Fruit fly (Drosophila melanogaster): ENCODE measurements around the gene Srp54.

Srp54 gene

DNA sequence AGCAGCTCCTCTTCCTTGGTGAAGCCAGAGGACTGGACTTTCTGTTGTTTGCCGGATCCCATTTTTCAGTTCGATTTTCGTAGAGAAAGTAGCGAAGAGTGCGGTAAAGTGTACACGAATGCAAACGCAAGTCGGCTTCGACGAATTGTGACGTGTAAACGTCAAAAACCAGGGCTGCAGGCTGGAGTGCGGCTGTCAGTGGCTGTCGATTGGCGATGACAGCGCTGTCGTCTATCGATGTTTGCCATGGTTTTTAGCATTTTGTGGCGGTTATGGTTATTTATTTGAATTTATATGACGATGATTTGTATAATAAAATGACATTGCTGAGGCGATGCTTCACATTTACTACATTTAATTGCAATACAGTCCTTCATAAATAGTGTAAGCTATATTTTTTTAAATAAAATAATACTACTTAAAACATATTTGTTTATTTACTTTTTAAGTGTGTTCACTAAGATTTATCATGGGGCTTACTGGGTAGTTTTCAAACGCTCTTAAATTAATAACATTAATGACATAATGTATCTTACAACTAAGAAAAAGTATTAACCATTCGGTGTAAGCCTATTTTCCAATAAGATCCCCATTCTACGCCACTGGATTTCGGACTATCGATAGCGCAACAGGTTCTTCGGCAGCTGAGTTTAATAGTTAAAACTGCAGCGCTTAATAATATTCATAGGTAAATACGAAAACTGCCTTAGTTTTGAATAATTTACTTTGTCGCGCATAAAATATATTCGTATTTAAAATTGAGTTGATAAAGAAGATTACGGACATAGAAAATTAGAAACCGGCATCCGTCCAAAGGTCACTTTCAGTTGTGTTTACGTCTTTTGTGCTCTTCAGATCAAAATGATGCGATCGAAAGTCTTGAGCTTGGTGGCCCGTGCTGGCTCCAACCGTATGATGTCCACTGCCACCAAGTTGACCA, 5.6 kb downstream of the Srp54 start, which contains the start of the genes CG5885 and CG4598 (continued):
- TF ChIP-seq knrl (GFP tag; IDR thresholded peaks at IDR 0.05; ENCODE audit: partially characterized antibody), result peak; percentile 82
- no peak for TF ChIP-seq yki (optimal IDR thresholded peaks at IDR 0.05)
- TF ChIP-seq Poxn (GFP tag; IDR thresholded peaks at IDR 0.05), result no peak
- peak; percentile 82 for TF ChIP-seq HLH4C (GFP tag; IDR thresholded peaks at IDR 0.05; ENCODE audit: partially characterized antibody)
- TF ChIP-seq trh (GFP tag; optimal IDR thresholded peaks at IDR 0.05), result peak; percentile 61
- TF ChIP-seq fd102C (GFP tag; optimal IDR thresholded peaks at IDR 0.05), result no peak
- TF ChIP-seq ci (GFP tag; IDR thresholded peaks at IDR 0.05), result peak; percentile 85
- TF ChIP-seq CG12769 (tag; optimal IDR thresholded peaks at IDR 0.05), result peak; percentile 20
- TF ChIP-seq peb (GFP tag; IDR thresholded peaks at IDR 0.05), result no peak
- TF ChIP-seq Hr51 (GFP tag; optimal IDR thresholded peaks at IDR 0.05), result peak; percentile 11 to 81
- TF ChIP-seq bowl (GFP tag; IDR thresholded peaks at IDR 0.05), result no peak
- no peak; the same call in 1 of the 2 replicates for TF ChIP-seq CG11247 (GFP tag; IDR thresholded peaks at IDR 0.05)
- TF ChIP-seq Asciz (GFP tag; optimal IDR thresholded peaks at IDR 0.05), result peak; percentile 31
- no peak for TF ChIP-seq CG15073 (GFP tag; optimal IDR thresholded peaks at IDR 0.05)
- TF ChIP-seq pan (optimal IDR thresholded peaks at IDR 0.05), result no peak
- peak in 1 of 2 experiments; percentile 64 for TF ChIP-seq pan (GFP tag; optimal IDR thresholded peaks at IDR 0.05 in 1 of 2, IDR thresholded peaks at IDR 0.05 in 1 of 2)
- TF ChIP-seq CG14710 (tag; optimal IDR thresholded peaks at IDR 0.05), result peak; percentile 64
- peak; percentile 54 for TF ChIP-seq chn (GFP tag; optimal IDR thresholded peaks at IDR 0.05)
- TF ChIP-seq CG17359 (tag; optimal IDR thresholded peaks at IDR 0.05), result peak; percentile 49
- TF ChIP-seq CG18599 (GFP tag; optimal IDR thresholded peaks at IDR 0.05), result peak; percentile 70
- peak; percentile 55 for TF ChIP-seq pnt (GFP tag; optimal IDR thresholded peaks at IDR 0.05)
- TF ChIP-seq CG2712 (tag; optimal IDR thresholded peaks at IDR 0.05), result peak; percentile 61
- TF ChIP-seq Meics (GFP tag; optimal IDR thresholded peaks at IDR 0.05), result peak; percentile 56
- peak; percentile 27; the same call in 1 of the 2 replicates for TF ChIP-seq CG14667 (GFP tag; IDR thresholded peaks at IDR 0.05)
- TF ChIP-seq so (GFP tag; IDR thresholded peaks at IDR 0.05), result peak; percentile 44; the same call in 1 of the 3 replicates
- peak; percentile 70 for TF ChIP-seq sug (tag; optimal IDR thresholded peaks at IDR 0.05)
- peak; percentile 38 to 74 for TF ChIP-seq dpn (GFP tag; optimal IDR thresholded peaks at IDR 0.05)
- no peak for TF ChIP-seq aop (GFP tag; IDR thresholded peaks at IDR 0.05)
- TF ChIP-seq sens-2 (GFP tag; IDR thresholded peaks at IDR 0.05), result peak; percentile 72; the same call in 1 of the 2 replicates
- TF ChIP-seq zfh1 (GFP tag; IDR thresholded peaks at IDR 0.05), result peak; percentile 69
- TF ChIP-seq nerfin-2 (GFP tag; IDR thresholded peaks at IDR 0.05; ENCODE audit: partially characterized antibody), result peak; percentile 69; the same call in 1 of the 2 replicates
- peak; percentile 43; the same call in 2 of the 3 replicates for TF ChIP-seq Aef1 (GFP tag; IDR thresholded peaks at IDR 0.05)
- TF ChIP-seq usp (GFP tag; optimal IDR thresholded peaks at IDR 0.05), result no peak
- TF ChIP-seq esg (GFP tag; conservative IDR thresholded peaks at IDR 0.05), result peak; percentile 37; the same call in 1 of the 2 replicates
- peak; percentile 45 for TF ChIP-seq tap (tag; optimal IDR thresholded peaks at IDR 0.05)
- no peak for TF ChIP-seq prd (optimal IDR thresholded peaks at IDR 0.05)
- peak; percentile 54; the same call in 2 of the 3 replicates for TF ChIP-seq prd (GFP tag; IDR thresholded peaks at IDR 0.05)
- peak; percentile 65 for TF ChIP-seq Sox100B (GFP tag; optimal IDR thresholded peaks at IDR 0.05)
- TF ChIP-seq D19A (tag; optimal IDR thresholded peaks at IDR 0.05), result peak; percentile 99
- TF ChIP-seq CG18764 (GFP tag; optimal IDR thresholded peaks at IDR 0.05), result peak; percentile 71
- TF ChIP-seq sqz (GFP tag; optimal IDR thresholded peaks at IDR 0.05), result no peak
- TF ChIP-seq Fer3 (tag; optimal IDR thresholded peaks at IDR 0.05), result peak; percentile 59
- TF ChIP-seq CG33557 (GFP tag; optimal IDR thresholded peaks at IDR 0.05), result peak; percentile 48
- peak; percentile 41; the same call in 2 of the 3 replicates for TF ChIP-seq H15 (GFP tag; IDR thresholded peaks at IDR 0.05)
- no peak for TF ChIP-seq CG9876 (GFP tag; optimal IDR thresholded peaks at IDR 0.05)
- peak; percentile 47 for TF ChIP-seq CG2202 (tag; optimal IDR thresholded peaks at IDR 0.05)
- no peak for TF ChIP-seq Spps (tag; optimal IDR thresholded peaks at IDR 0.05)
- TF ChIP-seq sens (GFP tag), result peak; percentile 89
- TF ChIP-seq en (GFP tag; optimal IDR thresholded peaks at IDR 0.05), result no peak

Data from whole organism, embryonic.